Fruit fly (Drosophila melanogaster) whole organism, embryonic: ENCODE data around the gene CG42571.

Experiments
- Asciz ChIP-seq: fragments of 200-800 bp; sonication (Bioruptor generic); optimal IDR thresholded peaks from 2 replicates; lab custom pipeline; 2017; ENCODE audit warnings: missing biosample characterization, mild to moderate bottlenecking, missing genetic modification characterization, missing genetic modification reagents
- Blimp-1 ChIP-seq: fragments of 200-800 bp; sonication (Bioruptor generic); optimal IDR thresholded peaks from 3 replicates; lab custom pipeline; 2018; ENCODE audit warnings: missing biosample characterization, missing genetic modification characterization, mild to moderate bottlenecking, moderate library complexity, missing genetic modification reagents
- CG11504 ChIP-seq: fragments of 200-800 bp; sonication (Bioruptor generic); optimal IDR thresholded peaks from 3 replicates; lab custom pipeline; 2019; ENCODE audit warnings: missing biosample characterization, mild to moderate bottlenecking, missing genetic modification characterization, moderate library complexity
- CG11560 ChIP-seq: fragments of 200-800 bp; sonication (Bioruptor generic); IDR thresholded peaks from 3 replicates; pipeline ENCODE4 v1.3.6; 2022; ENCODE audit warnings: missing biosample characterization, missing genetic modification characterization
- CG1233 ChIP-seq: fragments of 200-800 bp; sonication (Bioruptor generic); optimal IDR thresholded peaks from 4 replicates; lab custom pipeline; 2018; ENCODE audit warnings: missing biosample characterization, mild to moderate bottlenecking, missing genetic modification characterization
- CG14050 ChIP-seq: fragments of 200-800 bp; sonication (Bioruptor generic); IDR thresholded peaks from 3 replicates; pipeline ENCODE4 v1.3.6; 2022; ENCODE audit warnings: missing biosample characterization, missing genetic modification characterization
- CG14667 ChIP-seq: fragments of 200-800 bp; sonication (Bioruptor generic); IDR thresholded peaks from 2 replicates; pipeline ENCODE4 v1.3.6; 2022; ENCODE audit warnings: missing biosample characterization, missing genetic modification characterization
- CG14710 ChIP-seq: fragments of 200-800 bp; sonication (Bioruptor generic); optimal IDR thresholded peaks from 3 replicates; lab custom pipeline; 2019; ENCODE audit warnings: missing biosample characterization, mild to moderate bottlenecking, missing genetic modification characterization, moderate library complexity
- CG17802 ChIP-seq: fragments of 200-800 bp; sonication (Bioruptor generic); optimal IDR thresholded peaks from 2 replicates; lab custom pipeline; 2018; ENCODE audit warnings: missing biosample characterization, mild to moderate bottlenecking, missing genetic modification characterization, moderate library complexity
- CG1792 ChIP-seq: fragments of 200-800 bp; sonication (Bioruptor generic); optimal IDR thresholded peaks from 2 replicates; lab custom pipeline; 2016; ENCODE audit warnings: missing biosample characterization, missing genetic modification characterization
- CG1832 ChIP-seq: fragments of 200-800 bp; sonication (Bioruptor generic); optimal IDR thresholded peaks from 2 replicates; lab custom pipeline; 2017; ENCODE audit warnings: missing biosample characterization, mild to moderate bottlenecking, missing genetic modification characterization, inconsistent platforms
- CG2199 ChIP-seq: fragments of 200-800 bp; sonication (Bioruptor generic); IDR thresholded peaks from 3 replicates; pipeline ENCODE4 v1.3.6; 2022; ENCODE audit warnings: missing biosample characterization, missing genetic modification characterization
- CG2678 ChIP-seq: fragments of 200-800 bp; sonication (Bioruptor generic); optimal IDR thresholded peaks from 3 replicates; lab custom pipeline; 2019; ENCODE audit warnings: missing biosample characterization, mild to moderate bottlenecking, missing genetic modification characterization, moderate library complexity
- CG2712 ChIP-seq: fragments of 200-800 bp; optimal IDR thresholded peaks from 3 replicates; lab custom pipeline; 2019; ENCODE audit warnings: missing biosample characterization, mild to moderate bottlenecking, missing genetic modification characterization, moderate library complexity
- CG30431 ChIP-seq: fragments of 200-800 bp; sonication (Bioruptor generic); optimal IDR thresholded peaks from 2 replicates; lab custom pipeline; 2017; ENCODE audit warnings: missing biosample characterization, missing genetic modification characterization
- CG4360 ChIP-seq: fragments of 200-800 bp; sonication (Bioruptor generic); IDR thresholded peaks from 2 replicates; pipeline ENCODE4 v1.3.6; 2022; ENCODE audit warnings: missing biosample characterization, missing genetic modification characterization
- CG5953 ChIP-seq: fragments of 200-800 bp; sonication (Bioruptor generic); IDR thresholded peaks from 2 replicates; pipeline ENCODE4 v1.3.6; 2022; ENCODE audit warnings: missing biosample characterization, missing genetic modification characterization
- CG7556 ChIP-seq: fragments of 200-800 bp; sonication (Bioruptor generic); optimal IDR thresholded peaks from 2 replicates; lab custom pipeline; 2017; ENCODE audit warnings: missing biosample characterization, mild to moderate bottlenecking, missing genetic modification characterization
- CG9609 ChIP-seq: fragments of 200-800 bp; sonication (Bioruptor generic); optimal IDR thresholded peaks from 3 replicates; lab custom pipeline; 2016; ENCODE audit warnings: missing biosample characterization, missing genetic modification characterization
- D ChIP-seq, 2 experiments: fragments of 200-800 bp in 1 of 2; fragments of >200 bp in 1 of 2; sonication (Bioruptor generic) in 1 of 2; optimal IDR thresholded peaks; 2 replicates in 1 of 2; 3 replicates in 1 of 2; lab custom pipeline; 2017; ENCODE audit warnings: mild to moderate bottlenecking in 1 of 2, missing biosample characterization in 1 of 2, missing genetic modification characterization in 1 of 2, missing genetic modification reagents in 1 of 2
- D19A ChIP-seq: fragments of 200-800 bp; optimal IDR thresholded peaks from 3 replicates; lab custom pipeline; 2019; ENCODE audit warnings: missing biosample characterization, mild to moderate bottlenecking, missing genetic modification characterization, moderate library complexity
- Dp ChIP-seq: fragments of 200-800 bp; sonication (Bioruptor generic); optimal IDR thresholded peaks from 2 replicates; lab custom pipeline; 2018; ENCODE audit warnings: missing biosample characterization, mild to moderate bottlenecking, missing genetic modification characterization, moderate library complexity
- Drgx ChIP-seq: fragments of 200-800 bp; sonication (Bioruptor generic); IDR thresholded peaks from 2 replicates; pipeline ENCODE4 v1.3.6; 2022; ENCODE audit warnings: missing biosample characterization, missing genetic modification characterization
- E2f2 ChIP-seq: fragments of 200-800 bp; sonication (Bioruptor generic); IDR thresholded peaks from 2 replicates; pipeline ENCODE4 v1.3.6; 2022; ENCODE audit warnings: missing biosample characterization, missing genetic modification characterization
- Ets65A ChIP-seq: fragments of 200-800 bp; sonication (Bioruptor generic); peaks from one replicate; lab custom pipeline; 2016; ENCODE audit warnings: missing biosample characterization, missing genetic modification characterization
- HHEX ChIP-seq: fragments of 200-800 bp; sonication (Bioruptor generic); optimal IDR thresholded peaks from 3 replicates; lab custom pipeline; 2017; ENCODE audit warnings: missing biosample characterization, mild to moderate bottlenecking, missing genetic modification characterization, missing genetic modification reagents
- Meics ChIP-seq: fragments of 200-800 bp; sonication (Bioruptor generic); optimal IDR thresholded peaks from 2 replicates; lab custom pipeline; 2017; ENCODE audit warnings: missing biosample characterization, mild to moderate bottlenecking, missing genetic modification characterization
- NK7.1 ChIP-seq: fragments of 200-800 bp; sonication (Bioruptor generic); optimal IDR thresholded peaks from 3 replicates; lab custom pipeline; 2016; ENCODE audit warnings: missing biosample characterization, missing genetic modification characterization
- Optix ChIP-seq: fragments of 200-800 bp; sonication (Bioruptor generic); IDR thresholded peaks from 3 replicates; pipeline ENCODE4 v1.3.6; 2022; ENCODE audit warnings: missing biosample characterization, missing genetic modification characterization
- Sox102F ChIP-seq: fragments of 200-800 bp; sonication (Bioruptor generic); optimal IDR thresholded peaks from 2 replicates; lab custom pipeline; 2018; ENCODE audit warnings: missing biosample characterization, mild to moderate bottlenecking, missing genetic modification characterization, moderate library complexity
- Stat92E ChIP-seq, 3 experiments: fragments of >200 bp in 2 of 3; fragments of 200-800 bp in 1 of 3; sonication (Bioruptor generic) in 1 of 3; optimal IDR thresholded peaks; 2 replicates each; lab custom pipeline; 2017 to 2019; ENCODE audit warnings: missing biosample characterization in 3 of 3, missing genetic modification characterization in 3 of 3, mild to moderate bottlenecking in 1 of 3, moderate library complexity in 1 of 3
- TFAM ChIP-seq: fragments of 200-800 bp; sonication (Bioruptor generic); optimal IDR thresholded peaks from 2 replicates; lab custom pipeline; 2017; ENCODE audit warnings: missing biosample characterization, missing genetic modification characterization, inconsistent platforms
- gcm2 ChIP-seq: fragments of 200-800 bp; sonication (Bioruptor generic); optimal IDR thresholded peaks from 2 replicates; lab custom pipeline; 2016; ENCODE audit warnings: missing biosample characterization, missing genetic modification characterization
- gem ChIP-seq: fragments of 200-800 bp; sonication (Bioruptor generic); optimal IDR thresholded peaks from 2 replicates; lab custom pipeline; 2019; ENCODE audit warnings: missing biosample characterization, mild to moderate bottlenecking, missing genetic modification characterization, moderate library complexity
- hth ChIP-seq: fragments of >200 bp; optimal IDR thresholded peaks from 2 replicates; lab custom pipeline; 2017; ENCODE audit warnings: inconsistent platforms
- lov ChIP-seq, 2 experiments: fragments of 200-800 bp in 1 of 2; fragments of >200 bp in 1 of 2; sonication (Bioruptor generic) in 1 of 2; IDR thresholded peaks in 1 of 2; optimal IDR thresholded peaks in 1 of 2; 2 replicates in 1 of 2; 3 replicates in 1 of 2; pipeline versions ENCODE4 v1.3.6 to Lab custom; 2017 to 2022; ENCODE audit warnings: missing biosample characterization in 1 of 2, missing genetic modification characterization in 1 of 2
- nom ChIP-seq: fragments of 200-800 bp; sonication (Bioruptor generic); optimal IDR thresholded peaks from 2 replicates; lab custom pipeline; 2017; ENCODE audit warnings: missing biosample characterization, missing genetic modification characterization, mild to moderate bottlenecking, moderate library complexity, missing genetic modification reagents
- phol ChIP-seq: fragments of 200-800 bp; sonication (Bioruptor generic); optimal IDR thresholded peaks from 3 replicates; lab custom pipeline; 2018; ENCODE audit warnings: missing biosample characterization, mild to moderate bottlenecking, missing genetic modification characterization, moderate library complexity
- sqz ChIP-seq: fragments of 200-800 bp; sonication (Bioruptor generic); optimal IDR thresholded peaks from 3 replicates; lab custom pipeline; 2018; ENCODE audit warnings: missing biosample characterization, mild to moderate bottlenecking, missing genetic modification characterization
- twi ChIP-seq: fragments of 200-800 bp; optimal IDR thresholded peaks from 2 replicates; lab custom pipeline; 2019; ENCODE audit warnings: missing biosample characterization, mild to moderate bottlenecking, missing genetic modification characterization, moderate library complexity
- zfh1 ChIP-seq: fragments of 200-800 bp; sonication (Bioruptor generic); IDR thresholded peaks from 3 replicates; pipeline ENCODE4 v1.3.6; 2022; ENCODE audit warnings: missing biosample characterization, missing genetic modification characterization

CG42571 gene

dm6 chr3L:15706199-15706598 lies 10.1 kb upstream of the CG42571 start (continued):
- TF ChIP-seq CG1792 (no peak), gcm2 (GFP tag; lab: Kevin White, UChicago) (no peak), CG17802 (no peak), D (optimal IDR thresholded peaks at IDR 0.05; lab: Kevin White, UChicago) (no peak), D (GFP tag; optimal IDR thresholded peaks at IDR 0.05; lab: Kevin White, UChicago) (peak; percentile 4), E2f2 (GFP tag; lab: Robert Waterston, UW) (no peak), CG14667 (GFP tag; lab: Robert Waterston, UW) (no peak), CG1233 (GFP tag; lab: Kevin White, UChicago) (peak; percentile 39), Optix (GFP tag; lab: Robert Waterston, UW) (no peak), CG2678 (tag; lab: Kevin White, UChicago) (peak; percentile 28), CG14710 (tag; lab: Kevin White, UChicago) (peak; percentile 11), nom (GFP tag; lab: Kevin White, UChicago) (no peak), HHEX (GFP tag; lab: Kevin White, UChicago) (no peak)

dm6 chr3L:15708158-15708557 lies 8.1 kb upstream of the CG42571 start:
- TF ChIP-seq CG11560 (tag; lab: Robert Waterston, UW) = 0 out of 3 replicates have a peak, but pooled peaks have one; percentile 11
- TF ChIP-seq lov (optimal IDR thresholded peaks at IDR 0.05; lab: Kevin White, UChicago) = no peak
- TF ChIP-seq lov (GFP tag; IDR thresholded peaks at IDR 0.05; lab: Robert Waterston, UW) = 0 out of 3 replicates have a peak, but pooled peaks have one; percentile 55
- no peak for TF ChIP-seq TFAM (GFP tag; lab: Kevin White, UChicago)
- no peak for TF ChIP-seq sqz
- no peak for TF ChIP-seq Dp (GFP tag; lab: Kevin White, UChicago)
- no peak for TF ChIP-seq Meics (GFP tag; lab: Kevin White, UChicago)
- 0 out of 2 replicates have a peak, but pooled peaks have one; percentile 22 for TF ChIP-seq CG5953 (GFP tag; lab: Robert Waterston, UW)
- 0 out of 3 replicates have a peak, but pooled peaks have one; percentile 48 for TF ChIP-seq zfh1

dm6 chr3L:15708579-15708978 lies 7.7 kb upstream of the CG42571 start:
- TF ChIP-seq CG30431 (GFP tag; lab: Kevin White, UChicago) (no peak), Asciz (GFP tag; lab: Kevin White, UChicago) (no peak), phol (tag; lab: Kevin White, UChicago) (peak; percentile 14), Blimp-1 (GFP tag; lab: Kevin White, UChicago) (peak; percentile 4), Sox102F (GFP tag; lab: Kevin White, UChicago) (peak; percentile 9), CG11504 (peak; percentile 42), gem (tag; lab: Kevin White, UChicago) (peak; percentile 25), CG2712 (tag; lab: Kevin White, UChicago) (peak; percentile 3), TFAM (GFP tag; lab: Kevin White, UChicago) (no peak), hth (lab: Kevin White, UChicago) (no peak), Drgx (GFP tag; lab: Robert Waterston, UW) (peak; percentile 59; the same call in 1 of the 2 replicates), NK7.1 (GFP tag; lab: Kevin White, UChicago) (no peak), CG7556 (GFP tag; lab: Kevin White, UChicago) (peak; percentile 2), D19A (peak; percentile 10), CG2678 (tag; lab: Kevin White, UChicago) (peak; percentile 35)

dm6 chr3L:15710125-15710524 lies 6.1 kb upstream of the CG42571 start:
- TF ChIP-seq CG14050 (no peak), CG1832 (GFP tag; lab: Kevin White, UChicago) (no peak), twi (peak; percentile 90), Stat92E (GFP tag; optimal IDR thresholded peaks at IDR 0.05; lab: Kevin White, UChicago) (no peak), CG2199 (GFP tag; lab: Robert Waterston, UW) (peak; percentile 70; the same call in 2 of the 3 replicates), CG9609 (GFP tag; lab: Kevin White, UChicago) (no peak), CG4360 (GFP tag; lab: Robert Waterston, UW) (peak; percentile 9; the same call in 1 of the 2 replicates), Ets65A (GFP tag; lab: Kevin White, UChicago) (peak; percentile 28)
